Worm (Caenorhabditis elegans) whole organism, midembryonic: ENCODE data around the gene pqn-37.

Experiments
- cog-1 ChIP-seq: sonication (generic microtip); optimal IDR thresholded peaks from 2 replicates; lab custom pipeline; 2016; ENCODE audit warnings: missing genetic modification characterization, missing compliant biosample characterization
- klf-2 ChIP-seq: fragments of 200-800 bp; sonication (Bioruptor generic); conservative IDR thresholded peaks from 2 replicates; pipeline ENCODE4 v1.3.6; 2022; ENCODE audit warnings: missing genetic modification reagents, missing genetic modification characterization, missing compliant biosample characterization

- TF ChIP-seq klf-2 (GFP tag; lab: Robert Waterston, UW), result no peak
- TF ChIP-seq cog-1, result no peak
Observed at ce11 chrX:3252500-3252899, 2.2 kb upstream of the pqn-37 start, which contains the start of gene tba-9.
